Worm (Caenorhabditis elegans): ENCODE data around the gene Y41D4B.15.

The Y41D4B.15 gene

DNA sequence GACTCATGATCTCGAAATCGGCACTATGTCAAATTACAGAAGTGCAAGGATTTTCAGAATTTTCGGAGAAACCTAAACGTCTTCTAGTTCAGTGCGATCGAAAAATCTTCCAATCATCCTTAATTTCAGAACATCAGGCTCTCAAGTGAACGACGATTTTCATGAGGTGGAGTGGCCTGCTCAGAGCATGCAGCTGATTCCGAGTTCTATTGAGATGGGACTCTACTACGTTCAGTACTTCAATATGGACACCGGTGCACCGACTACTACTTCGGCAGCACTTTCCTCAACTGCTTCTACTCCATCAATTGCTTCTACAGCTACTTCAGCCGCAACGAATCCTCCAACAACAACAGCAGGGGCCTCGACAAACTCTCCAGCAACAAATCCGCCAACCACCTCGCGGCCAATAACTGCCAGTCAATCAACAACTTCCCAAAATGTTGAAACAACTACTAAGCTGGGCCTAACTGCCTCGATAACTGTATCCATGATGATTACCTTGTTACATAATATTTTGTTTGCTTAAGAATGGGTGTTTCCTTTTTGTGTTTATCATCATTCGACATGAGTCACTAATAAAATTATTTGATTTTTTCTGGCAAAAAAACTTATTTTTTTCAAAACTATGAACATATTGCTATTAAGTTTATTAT, at the start of gene Y41D4B.15:
Gene Y41D4B.15 (plus strand): TSS at position 606 of the 656 bp plus-strand sequence.
- TF ChIP-seq K02D7.2 (tag; optimal IDR thresholded peaks at IDR 0.05) (no peak), tbx-2 (tag; optimal IDR thresholded peaks at IDR 0.05) (no peak), pros-1 (tag; optimal IDR thresholded peaks at IDR 0.05) (no peak), pqm-1 (tag; optimal IDR thresholded peaks at IDR 0.05) (no peak), ceh-45 (GFP tag; IDR thresholded peaks at IDR 0.05) (no peak), lim-6 (tag; optimal IDR thresholded peaks at IDR 0.05) (no peak), ceh-9 (tag; optimal IDR thresholded peaks at IDR 0.05) (no peak), pat-9 (tag; optimal IDR thresholded peaks at IDR 0.05) (no peak), sox-4 (tag; optimal IDR thresholded peaks at IDR 0.05) (no peak), pag-3 (tag; optimal IDR thresholded peaks at IDR 0.05; ENCODE audit: borderline replicate concordance) (no peak), che-1 (tag; optimal IDR thresholded peaks at IDR 0.05) (no peak), pha-2 (tag; optimal IDR thresholded peaks at IDR 0.05) (no peak), pha-4 (tag; optimal IDR thresholded peaks at IDR 0.05) (no peak), ama-1 (optimal IDR thresholded peaks at IDR 0.05) (no peak)

ce11 chrIV:1514415-1514814, 49.5 kb upstream of the Y41D4B.15 start:
- TF ChIP-seq ceh-34 (tag; optimal IDR thresholded peaks at IDR 0.05), result peak; percentile 4
- TF ChIP-seq ceh-2 (tag; optimal IDR thresholded peaks at IDR 0.05), result no peak
- TF ChIP-seq zip-5 (tag; optimal IDR thresholded peaks at IDR 0.05), result no peak
- TF ChIP-seq pha-4 (tag; optimal IDR thresholded peaks at IDR 0.05), result no peak
- peak; percentile 14 for TF ChIP-seq che-1 (tag; optimal IDR thresholded peaks at IDR 0.05)
- TF ChIP-seq sox-4 (tag; optimal IDR thresholded peaks at IDR 0.05), result peak; percentile 1
- TF ChIP-seq unc-42 (tag; optimal IDR thresholded peaks at IDR 0.05), result no peak
- TF ChIP-seq hlh-6 (tag; optimal IDR thresholded peaks at IDR 0.05), result no peak
- no peak for TF ChIP-seq ceh-30 (tag; optimal IDR thresholded peaks at IDR 0.05)
- no peak for TF ChIP-seq pax-1 (tag; optimal IDR thresholded peaks at IDR 0.05)
- TF ChIP-seq unc-3 (GFP tag; conservative IDR thresholded peaks at IDR 0.05), result 0 out of 2 replicates have a peak, but pooled peaks have one; percentile 31
- TF ChIP-seq unc-3 (tag; optimal IDR thresholded peaks at IDR 0.05), result no peak
- TF ChIP-seq hlh-30 (tag; optimal IDR thresholded peaks at IDR 0.05; ENCODE audit: insufficient read depth), result peak; percentile 37
- TF ChIP-seq elt-2 (tag; optimal IDR thresholded peaks at IDR 0.05), result no peak

DNA sequence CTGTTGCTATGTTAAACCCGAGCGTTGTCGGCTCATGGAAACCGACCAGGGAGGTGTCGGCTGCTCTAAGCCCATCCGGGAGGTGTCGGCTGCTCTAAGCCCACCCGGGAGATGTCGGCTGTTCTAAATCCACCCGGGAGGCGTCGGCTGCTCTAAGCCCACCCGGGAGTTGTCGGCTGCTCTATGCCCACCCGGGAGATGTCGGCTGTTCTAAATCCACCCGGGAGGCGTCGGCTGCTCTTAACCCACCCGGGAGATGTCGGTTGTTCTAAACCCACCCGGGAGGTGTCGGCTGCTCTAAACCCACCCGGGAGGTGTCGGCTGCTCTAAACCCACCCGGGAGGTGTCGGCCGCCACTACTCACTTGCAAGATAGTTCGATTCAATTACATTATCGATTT, 48.0 kb upstream of the Y41D4B.15 start:
- TF ChIP-seq mec-3 (tag; optimal IDR thresholded peaks at IDR 0.05; ENCODE audit: borderline replicate concordance) (no peak), elt-2 (tag; optimal IDR thresholded peaks at IDR 0.05) (no peak), ahr-1 (tag; optimal IDR thresholded peaks at IDR 0.05) (no peak), ceh-34 (tag; optimal IDR thresholded peaks at IDR 0.05) (no peak), gmeb-2 (tag; optimal IDR thresholded peaks at IDR 0.05) (no peak), ttx-3 (tag; optimal IDR thresholded peaks at IDR 0.05) (no peak), dve-1 (tag; optimal IDR thresholded peaks at IDR 0.05) (no peak)

ce11 chrIV:1516527-1516926, 47.4 kb upstream of the Y41D4B.15 start, which contains the start of gene clec-172:
clec-172 (minus strand) TSS chrIV:1516627.
- TF ChIP-seq npax-4 (tag; optimal IDR thresholded peaks at IDR 0.05) (no peak), fkh-6 (tag; optimal IDR thresholded peaks at IDR 0.05) (no peak), lin-11 (tag; optimal IDR thresholded peaks at IDR 0.05) (no peak), ceh-24 (tag; optimal IDR thresholded peaks at IDR 0.05) (no peak), ceh-9 (tag; optimal IDR thresholded peaks at IDR 0.05) (no peak), fax-1 (tag; optimal IDR thresholded peaks at IDR 0.05) (no peak), syd-9 (tag; optimal IDR thresholded peaks at IDR 0.05) (no peak), hlh-13 (GFP tag; optimal IDR thresholded peaks at IDR 0.05) (no peak), ttx-3 (tag; optimal IDR thresholded peaks at IDR 0.05) (no peak), ceh-31 (tag; optimal IDR thresholded peaks at IDR 0.05) (no peak), sox-2 (GFP tag; IDR thresholded peaks at IDR 0.05) (no peak), ama-1 (optimal IDR thresholded peaks at IDR 0.05) (no peak), fkh-10 (GFP tag; optimal IDR thresholded peaks at IDR 0.05) (no peak), tbx-7 (tag; optimal IDR thresholded peaks at IDR 0.05) (no peak)
